Worm (Caenorhabditis elegans) whole organism, late embryonic: Measurements from ENCODE around the gene B0303.16.
A peak's percentile ranks its signal among the peaks of the same experiment; 100 is the strongest.

Experiments
- C08G9.2 ChIP-seq: sonication (generic microtip); optimal IDR thresholded peaks from 2 replicates; lab custom pipeline; 2016; ENCODE audit warnings: mild to moderate bottlenecking, missing genetic modification characterization, moderate library complexity, missing compliant biosample characterization
- C38D4.7 ChIP-seq: fragments of 200-800 bp; sonication (Bioruptor generic); optimal IDR thresholded peaks from 2 replicates; lab custom pipeline; 2018; ENCODE audit warnings: mild to moderate bottlenecking, missing genetic modification characterization, moderate library complexity, missing compliant biosample characterization
- F13H6.1 ChIP-seq: sonication (generic microtip); optimal IDR thresholded peaks from 2 replicates; lab custom pipeline; 2016; ENCODE audit warnings: missing genetic modification characterization, missing compliant biosample characterization
- K09A11.1 ChIP-seq: sonication (generic microtip); optimal IDR thresholded peaks from 2 replicates; lab custom pipeline; 2017; ENCODE audit warnings: antibody characterized with exemption, mild to moderate bottlenecking, missing genetic modification characterization, missing compliant biosample characterization; ENCODE audit not compliant: insufficient read depth
- ceh-14 ChIP-seq: sonication (generic microtip); optimal IDR thresholded peaks from 2 replicates; lab custom pipeline; 2016; ENCODE audit warnings: missing genotype, missing genetic modification characterization, missing compliant biosample characterization
- ceh-18 ChIP-seq: sonication (generic microtip); optimal IDR thresholded peaks from 2 replicates; lab custom pipeline; 2016; ENCODE audit warnings: missing genetic modification characterization, missing compliant biosample characterization
- ceh-19 ChIP-seq: fragments of 200-800 bp; sonication (Bioruptor generic); optimal IDR thresholded peaks from 2 replicates; lab custom pipeline; 2018; ENCODE audit warnings: mild to moderate bottlenecking, missing genetic modification characterization, missing compliant biosample characterization
- ceh-22 ChIP-seq: sonication (generic microtip); optimal IDR thresholded peaks from 2 replicates; lab custom pipeline; 2017; ENCODE audit warnings: missing biosample characterization, missing genetic modification characterization
- ceh-45 ChIP-seq: fragments of 200-800 bp; sonication (Bioruptor generic); IDR thresholded peaks from 2 replicates; pipeline ENCODE4 v1.3.6; 2022; ENCODE audit warnings: missing genetic modification reagents, missing genetic modification characterization, missing compliant biosample characterization
- ceh-48 ChIP-seq: sonication (generic microtip); optimal IDR thresholded peaks from 2 replicates; lab custom pipeline; 2016; ENCODE audit warnings: missing genetic modification characterization, inconsistent platforms, missing compliant biosample characterization
- ceh-6 ChIP-seq: fragments of 200-800 bp; sonication (Bioruptor generic); optimal IDR thresholded peaks from 2 replicates; lab custom pipeline; 2018; ENCODE audit warnings: mild to moderate bottlenecking, missing genetic modification characterization, missing compliant biosample characterization
- che-1 ChIP-seq: sonication (generic microtip); optimal IDR thresholded peaks from 2 replicates; lab custom pipeline; 2016; ENCODE audit warnings: mild to moderate bottlenecking, missing genetic modification characterization, missing compliant biosample characterization
- dve-1 ChIP-seq: sonication (generic microtip); optimal IDR thresholded peaks from 2 replicates; lab custom pipeline; 2017; ENCODE audit warnings: antibody characterized with exemption, mild to moderate bottlenecking, missing genetic modification characterization, missing compliant biosample characterization
- elt-2 ChIP-seq: sonication (generic microtip); optimal IDR thresholded peaks from 2 replicates; lab custom pipeline; 2016; ENCODE audit warnings: missing genetic modification reagents, missing genetic modification characterization, missing compliant biosample characterization
- ets-4 ChIP-seq: sonication (generic microtip); optimal IDR thresholded peaks from 2 replicates; lab custom pipeline; 2016; ENCODE audit warnings: missing genetic modification characterization, missing compliant biosample characterization
- gmeb-2 ChIP-seq: sonication (generic microtip); optimal IDR thresholded peaks from 2 replicates; lab custom pipeline; 2016; ENCODE audit warnings: missing genetic modification characterization, inconsistent platforms, missing compliant biosample characterization
- hlh-8 ChIP-seq: sonication (generic microtip); optimal IDR thresholded peaks from 2 replicates; lab custom pipeline; 2016; ENCODE audit warnings: missing genotype, missing genetic modification characterization, missing compliant biosample characterization
- lim-6 ChIP-seq: sonication (generic microtip); optimal IDR thresholded peaks from 2 replicates; lab custom pipeline; 2016; ENCODE audit warnings: missing genetic modification characterization, missing compliant biosample characterization
- madf-2 ChIP-seq: sonication (generic microtip); optimal IDR thresholded peaks from 2 replicates; lab custom pipeline; 2017; ENCODE audit warnings: missing genetic modification characterization, missing compliant biosample characterization
- odd-2 ChIP-seq: sonication (generic microtip); optimal IDR thresholded peaks from 2 replicates; lab custom pipeline; 2017; ENCODE audit warnings: antibody characterized with exemption, mild to moderate bottlenecking, missing genetic modification characterization, missing compliant biosample characterization
- pax-1 ChIP-seq: fragments of 150-350 bp; optimal IDR thresholded peaks from 2 replicates; lab custom pipeline; 2014; ENCODE audit warnings: missing biosample characterization, missing genetic modification characterization
- pha-2 ChIP-seq: sonication (generic microtip); optimal IDR thresholded peaks from 2 replicates; lab custom pipeline; 2017; ENCODE audit warnings: mild to moderate bottlenecking, missing genetic modification characterization, missing compliant biosample characterization
- pqm-1 ChIP-seq: sonication (generic microtip); optimal IDR thresholded peaks from 2 replicates; lab custom pipeline; 2016; ENCODE audit warnings: missing genetic modification characterization, missing compliant biosample characterization
- pros-1 ChIP-seq: fragments of 150-350 bp; optimal IDR thresholded peaks from 2 replicates; lab custom pipeline; 2014; ENCODE audit warnings: missing biosample characterization, missing genetic modification reagents, missing genetic modification characterization
- rnt-1 ChIP-seq: sonication (generic microtip); optimal IDR thresholded peaks from 2 replicates; lab custom pipeline; 2016; ENCODE audit warnings: missing genetic modification characterization, missing compliant biosample characterization
- sox-2 ChIP-seq: fragments of 200-800 bp; sonication (Bioruptor generic); IDR thresholded peaks from 2 replicates; pipeline ENCODE4 v1.3.6; 2022; ENCODE audit warnings: missing genetic modification reagents, missing genetic modification characterization, missing compliant biosample characterization
- syd-9 ChIP-seq: sonication (generic microtip); optimal IDR thresholded peaks from 2 replicates; lab custom pipeline; 2016; ENCODE audit warnings: mild to moderate bottlenecking, missing genetic modification characterization, moderate library complexity, missing compliant biosample characterization
- tbx-2 ChIP-seq: sonication (generic microtip); optimal IDR thresholded peaks from 2 replicates; lab custom pipeline; 2016; ENCODE audit warnings: missing genetic modification characterization, missing compliant biosample characterization
- tbx-7 ChIP-seq: sonication (generic microtip); optimal IDR thresholded peaks from 2 replicates; lab custom pipeline; 2016; ENCODE audit warnings: missing genotype, missing genetic modification characterization, missing compliant biosample characterization
- unc-3 ChIP-seq, 2 experiments: fragments of 200-800 bp in 1 of 2; sonication (Bioruptor generic) in 1 of 2; sonication (generic microtip) in 1 of 2; conservative IDR thresholded peaks in 1 of 2; optimal IDR thresholded peaks in 1 of 2; 2 replicates each; pipeline versions ENCODE4 v1.3.6 to Lab custom; 2016 to 2022; ENCODE audit warnings: missing compliant biosample characterization in 2 of 2, missing genetic modification characterization in 2 of 2, missing genetic modification reagents in 1 of 2
- unc-55 ChIP-seq: sonication (generic microtip); optimal IDR thresholded peaks from 2 replicates; lab custom pipeline; 2017; ENCODE audit warnings: missing biosample characterization, missing genetic modification reagents, missing genetic modification characterization
- zip-5 ChIP-seq: sonication (generic microtip); optimal IDR thresholded peaks from 2 replicates; lab custom pipeline; 2016; ENCODE audit warnings: missing genetic modification characterization, missing compliant biosample characterization

B0303.16 gene

DNA sequence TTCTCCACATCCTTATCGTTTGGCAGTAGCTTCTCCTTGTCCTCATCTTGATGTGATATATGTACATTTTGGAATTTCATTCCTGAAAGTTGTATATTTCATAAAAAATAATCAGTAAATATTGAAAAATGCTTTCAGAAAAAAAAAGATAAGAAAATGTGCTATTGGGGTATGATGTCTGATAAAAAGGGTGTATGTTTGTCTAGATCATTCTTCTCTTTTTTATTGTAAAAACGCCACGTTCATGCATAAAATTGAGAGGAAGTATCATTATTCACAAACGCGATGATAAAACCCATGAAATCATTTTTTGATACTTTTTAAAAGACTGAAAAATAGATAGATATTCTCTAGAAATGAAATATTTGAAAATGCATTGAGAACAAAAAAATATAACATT is 43.8 kb downstream of the B0303.16 start:
- TF ChIP-seq ets-4 (tag; lab: Kevin White, UChicago) (no peak), C08G9.2 (tag; lab: Kevin White, UChicago) (no peak), pha-2 (no peak), elt-2 (tag; lab: Kevin White, UChicago) (peak; percentile 75)

DNA sequence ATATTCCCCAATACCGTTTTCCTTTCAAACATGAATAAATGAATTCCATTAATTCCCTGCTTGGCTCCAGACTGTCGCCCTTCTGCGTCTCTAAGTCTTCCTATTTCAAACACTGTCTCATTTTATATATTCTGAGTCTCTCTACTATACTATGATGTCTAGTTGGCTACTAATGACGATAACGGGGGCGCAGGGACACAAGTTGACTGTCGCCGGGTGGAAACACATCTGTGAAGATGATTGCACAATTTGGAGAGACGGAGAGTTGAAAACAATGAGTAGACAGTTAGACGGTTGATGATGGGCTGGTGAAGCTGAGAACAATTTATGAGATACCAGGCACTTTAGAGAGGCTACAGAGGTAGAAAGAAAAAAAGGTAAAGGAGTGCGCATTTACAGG is 44.6 kb downstream of the B0303.16 start, which contains the start of gene sma-2:
Gene sma-2, plus strand, starts transcription at position 194 of the 400 bp plus-strand sequence.
- TF ChIP-seq elt-2 (tag; lab: Kevin White, UChicago) (no peak), ceh-48 (tag; lab: Kevin White, UChicago) (no peak), ceh-14 (tag; lab: Kevin White, UChicago) (no peak), pax-1 (tag; lab: Kevin White, UChicago) (no peak), pqm-1 (tag; lab: Kevin White, UChicago) (peak; percentile 33), F13H6.1 (tag; lab: Kevin White, UChicago) (peak; percentile 26), K09A11.1 (no peak), unc-3 (GFP tag; conservative IDR thresholded peaks at IDR 0.05; lab: Robert Waterston, UW) (no peak), unc-3 (tag; optimal IDR thresholded peaks at IDR 0.05; lab: Kevin White, UChicago) (no peak), C38D4.7 (GFP tag; lab: Kevin White, UChicago) (no peak), tbx-2 (peak; percentile 4), madf-2 (no peak), gmeb-2 (tag; lab: Kevin White, UChicago) (no peak), pha-2 (no peak), ceh-6 (no peak), rnt-1 (tag; lab: Kevin White, UChicago) (no peak), dve-1 (tag; lab: Kevin White, UChicago) (peak; percentile 17), ceh-45 (GFP tag; lab: Robert Waterston, UW) (no peak), zip-5 (tag; lab: Kevin White, UChicago) (no peak), syd-9 (tag; lab: Kevin White, UChicago) (no peak), sox-2 (GFP tag; lab: Robert Waterston, UW) (no peak), odd-2 (tag; lab: Kevin White, UChicago) (no peak), ceh-18 (tag; lab: Kevin White, UChicago) (peak; percentile 6), ceh-19 (GFP tag; lab: Kevin White, UChicago) (no peak), lim-6 (tag; lab: Kevin White, UChicago) (no peak)

DNA sequence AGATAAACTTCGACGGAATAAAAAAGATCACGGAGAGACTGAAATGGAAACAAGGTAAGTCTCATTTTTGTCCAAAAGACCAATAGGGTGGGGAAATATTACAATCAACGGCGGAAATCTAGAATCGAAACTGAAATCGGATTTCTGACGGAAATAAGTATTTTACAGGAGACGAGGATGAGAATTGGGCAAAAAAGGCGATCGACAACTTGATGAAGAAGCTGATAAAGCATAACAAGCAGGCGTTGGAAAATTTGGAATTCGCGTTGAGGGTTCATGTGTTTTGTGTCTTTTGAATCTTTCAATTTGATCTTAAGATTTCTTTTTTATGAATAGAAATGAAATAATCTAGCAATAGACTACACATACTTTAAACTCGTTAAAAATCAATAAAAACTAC is 45.7 kb downstream of the B0303.16 start, which contains the start of gene ugtp-1:
Gene ugtp-1, minus strand, starts transcription at position 101 of the 400 bp plus-strand sequence.
- no peak for TF ChIP-seq ceh-19 (GFP tag; lab: Kevin White, UChicago)
- no peak for TF ChIP-seq ceh-45 (GFP tag; lab: Robert Waterston, UW)
- TF ChIP-seq tbx-7 (tag; lab: Kevin White, UChicago) = no peak
- TF ChIP-seq pros-1 = no peak
- TF ChIP-seq ceh-22 (tag; lab: Kevin White, UChicago) = no peak
- no peak for TF ChIP-seq unc-55 (GFP tag; lab: Kevin White, UChicago)
- no peak for TF ChIP-seq che-1 (tag; lab: Kevin White, UChicago)
- TF ChIP-seq, all 69 proteins: peak for 0

DNA sequence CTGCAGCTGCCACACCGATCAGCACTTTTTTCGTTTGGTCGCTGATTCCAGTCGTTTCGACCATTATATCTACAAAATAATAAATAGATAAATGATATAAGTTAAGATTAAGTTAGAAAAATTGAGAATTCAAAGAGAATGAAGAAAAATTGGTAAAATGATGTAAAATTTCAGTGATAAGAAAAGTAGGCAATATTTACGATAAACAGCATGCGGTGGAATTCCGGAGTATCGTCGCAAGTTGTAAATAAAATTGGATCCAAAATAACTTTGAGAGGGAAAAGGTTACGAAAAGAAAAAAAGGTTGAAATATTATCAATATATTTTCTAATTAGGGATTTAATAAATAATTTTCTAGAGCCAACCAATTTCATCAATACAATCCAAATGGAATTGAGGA is 49.8 kb downstream of the B0303.16 start, which contains the start of gene tomm-70:
Gene tomm-70, minus strand, starts transcription at position 69 of the 400 bp plus-strand sequence.
- no peak for TF ChIP-seq hlh-8 (tag; lab: Kevin White, UChicago)
- TF ChIP-seq elt-2 (tag; lab: Kevin White, UChicago) = peak; percentile 21
